Worm (Caenorhabditis elegans) whole organism, L4 larva: Measurements from ENCODE around the gene K10F12.7.

Experiments used
- D1046.2 ChIP-seq: fragments of 200-800 bp; sonication (Bioruptor generic); IDR thresholded peaks from 2 replicates; pipeline ENCODE4 v1.3.6; 2022; ENCODE audit warnings: missing genetic modification characterization, missing compliant biosample characterization
- F10B5.3 ChIP-seq: sonication (generic microtip); optimal IDR thresholded peaks from 2 replicates; lab custom pipeline; 2016; ENCODE audit warnings: mild to moderate bottlenecking, missing genetic modification characterization, missing compliant biosample characterization
- F37D6.2 ChIP-seq: sonication (generic microtip); optimal IDR thresholded peaks from 2 replicates; lab custom pipeline; 2016; ENCODE audit warnings: mild to moderate bottlenecking, missing genetic modification characterization, missing compliant biosample characterization
- T20F7.1 ChIP-seq: fragments of 200-800 bp; sonication (Bioruptor generic); optimal IDR thresholded peaks from 2 replicates; lab custom pipeline; 2018; ENCODE audit warnings: mild to moderate bottlenecking, missing genetic modification characterization, missing compliant biosample characterization
- T26A8.4 ChIP-seq: fragments of 200-800 bp; sonication (Bioruptor generic); IDR thresholded peaks from 2 replicates; pipeline ENCODE4 v1.3.6; 2022; ENCODE audit warnings: missing genetic modification characterization, missing compliant biosample characterization
- Y5F2A.4 ChIP-seq: fragments of 200-800 bp; sonication (Bioruptor generic); optimal IDR thresholded peaks from 2 replicates; lab custom pipeline; 2018; ENCODE audit warnings: mild to moderate bottlenecking, missing genetic modification characterization, missing compliant biosample characterization
- Y75B8A.6 ChIP-seq: fragments of 200-800 bp; sonication (Bioruptor generic); IDR thresholded peaks from 2 replicates; pipeline ENCODE4 v1.3.6; 2022; ENCODE audit warnings: missing genetic modification reagents, missing genetic modification characterization, missing compliant biosample characterization
- ZK337.2 ChIP-seq: fragments of 200-800 bp; sonication (Bioruptor generic); IDR thresholded peaks from 2 replicates; pipeline ENCODE4 v1.3.6; 2022; ENCODE audit warnings: missing genetic modification reagents, missing genetic modification characterization, missing compliant biosample characterization
- ZK546.5 ChIP-seq, 2 experiments: sonication (generic microtip); optimal IDR thresholded peaks; 2 replicates each; lab custom pipeline; 2017; ENCODE audit warnings: missing biosample characterization in 2 of 2, missing genetic modification characterization in 2 of 2
- attf-4 ChIP-seq: sonication (generic microtip); optimal IDR thresholded peaks from 3 replicates; lab custom pipeline; 2017; ENCODE audit warnings: missing biosample characterization, missing genetic modification characterization
- ceh-20 ChIP-seq: fragments of 200-800 bp; sonication (Bioruptor generic); IDR thresholded peaks from 2 replicates; pipeline ENCODE4 v1.3.6; 2022; ENCODE audit warnings: missing genetic modification reagents, missing genetic modification characterization, missing compliant biosample characterization
- ceh-32 ChIP-seq: sonication (generic microtip); optimal IDR thresholded peaks from 2 replicates; lab custom pipeline; 2016; ENCODE audit warnings: mild to moderate bottlenecking, missing genetic modification characterization, missing compliant biosample characterization; ENCODE audit not compliant: poor library complexity
- ceh-44 ChIP-seq: fragments of 200-800 bp; sonication (Bioruptor generic); IDR thresholded peaks from 2 replicates; pipeline ENCODE4 v1.3.6; 2022; ENCODE audit warnings: missing genetic modification reagents, missing genetic modification characterization, missing compliant biosample characterization
- ceh-62 ChIP-seq: sonication (generic microtip); optimal IDR thresholded peaks from 2 replicates; lab custom pipeline; 2017; ENCODE audit warnings: missing biosample characterization, missing genetic modification characterization
- daf-12 ChIP-seq: fragments of 150-350 bp; optimal IDR thresholded peaks from 2 replicates; lab custom pipeline; 2014; ENCODE audit warnings: missing biosample characterization, missing genetic modification reagents, missing genetic modification characterization
- dmd-6 ChIP-seq: fragments of 200-800 bp; sonication (Bioruptor generic); IDR thresholded peaks from 2 replicates; pipeline ENCODE4 v1.3.6; 2022; ENCODE audit warnings: missing genetic modification reagents, missing genetic modification characterization, missing compliant biosample characterization
- dmd-8 ChIP-seq: fragments of 200-800 bp; sonication (Bioruptor generic); IDR thresholded peaks from 2 replicates; pipeline ENCODE4 v1.3.6; 2022; ENCODE audit warnings: missing genetic modification characterization, missing compliant biosample characterization
- dmd-9 ChIP-seq: fragments of 200-800 bp; sonication (Bioruptor generic); IDR thresholded peaks from 2 replicates; pipeline ENCODE4 v1.3.6; 2022; ENCODE audit warnings: missing genetic modification reagents, missing genetic modification characterization, missing compliant biosample characterization
- dpl-1 ChIP-seq: fragments of 150-350 bp; optimal IDR thresholded peaks from 2 replicates; lab custom pipeline; 2014; ENCODE audit warnings: missing biosample characterization, missing genetic modification reagents, missing genetic modification characterization
- egl-27 ChIP-seq: sonication (generic microtip); optimal IDR thresholded peaks from 3 replicates; lab custom pipeline; 2017; ENCODE audit warnings: missing biosample characterization, missing genetic modification reagents, missing genetic modification characterization
- fkh-10 ChIP-seq: fragments of 150-350 bp; optimal IDR thresholded peaks from 2 replicates; lab custom pipeline; 2014; ENCODE audit warnings: missing biosample characterization, missing genetic modification reagents, missing genetic modification characterization
- fos-1 ChIP-seq: fragments of 150-350 bp; optimal IDR thresholded peaks from 2 replicates; lab custom pipeline; 2014; ENCODE audit warnings: missing biosample characterization, missing genetic modification characterization
- gei-8 ChIP-seq: fragments of 200-800 bp; sonication (Bioruptor generic); optimal IDR thresholded peaks from 2 replicates; lab custom pipeline; 2018; ENCODE audit warnings: mild to moderate bottlenecking, missing genetic modification characterization, missing compliant biosample characterization
- lin-13 ChIP-seq: fragments of 150-350 bp; optimal IDR thresholded peaks from 2 replicates; lab custom pipeline; 2014; ENCODE audit warnings: missing biosample characterization, missing genetic modification reagents, missing genetic modification characterization
- lin-15B ChIP-seq: fragments of 150-350 bp; sonication (generic microtip); optimal IDR thresholded peaks from 3 replicates; lab custom pipeline; 2014; ENCODE audit warnings: missing biosample characterization, missing genetic modification characterization
- lin-38 ChIP-seq: fragments of 200-800 bp; sonication (Bioruptor generic); IDR thresholded peaks from 2 replicates; pipeline ENCODE4 v1.3.6; 2022; ENCODE audit warnings: missing genetic modification reagents, missing genetic modification characterization, missing compliant biosample characterization
- lir-3 ChIP-seq: sonication (generic microtip); optimal IDR thresholded peaks from 2 replicates; lab custom pipeline; 2016; ENCODE audit warnings: mild to moderate bottlenecking, missing genetic modification characterization, missing compliant biosample characterization
- madf-5 ChIP-seq, 2 experiments: fragments of 200-800 bp; sonication (Bioruptor generic); IDR thresholded peaks; 2 replicates each; pipeline ENCODE4 v1.3.6; 2022; ENCODE audit warnings: missing compliant biosample characterization in 2 of 2, missing genetic modification characterization in 2 of 2
- mdl-1 ChIP-seq, 2 experiments: fragments of 150-350 bp in 1 of 2; sonication (generic microtip) in 1 of 2; optimal IDR thresholded peaks; 2 replicates each; lab custom pipeline; 2014 to 2017; ENCODE audit warnings: missing biosample characterization in 2 of 2, missing genetic modification characterization in 2 of 2
- mdt-29 ChIP-seq: fragments of 200-800 bp; sonication (Bioruptor generic); IDR thresholded peaks from 2 replicates; pipeline ENCODE4 v1.3.6; 2022; ENCODE audit warnings: missing genetic modification reagents, missing genetic modification characterization, missing compliant biosample characterization
- mep-1 ChIP-seq: fragments of 150-350 bp; sonication (generic microtip); optimal IDR thresholded peaks from 3 replicates; lab custom pipeline; 2014; ENCODE audit warnings: missing biosample characterization, missing genetic modification characterization
- mxl-2 ChIP-seq: fragments of 200-800 bp; sonication (Bioruptor generic); conservative IDR thresholded peaks from 2 replicates; pipeline ENCODE4 v1.3.6; 2022; ENCODE audit warnings: missing genetic modification reagents, missing genetic modification characterization, missing compliant biosample characterization
- mxl-3 ChIP-seq: fragments of 200-800 bp; sonication (Bioruptor generic); optimal IDR thresholded peaks from 2 replicates; lab custom pipeline; 2018; ENCODE audit warnings: mild to moderate bottlenecking, missing genetic modification characterization, missing compliant biosample characterization
- nhr-10 ChIP-seq: fragments of 150-350 bp; optimal IDR thresholded peaks from 2 replicates; lab custom pipeline; 2014; ENCODE audit warnings: missing biosample characterization, missing genetic modification characterization
- nhr-102 ChIP-seq: sonication (generic microtip); optimal IDR thresholded peaks from 2 replicates; lab custom pipeline; 2016; ENCODE audit warnings: mild to moderate bottlenecking, missing genetic modification characterization, moderate library complexity, missing compliant biosample characterization
- nhr-111 ChIP-seq: fragments of 200-800 bp; sonication (Bioruptor generic); optimal IDR thresholded peaks from 2 replicates; lab custom pipeline; 2018; ENCODE audit warnings: mild to moderate bottlenecking, missing genetic modification characterization, missing compliant biosample characterization
- nhr-41 ChIP-seq: fragments of 200-800 bp; sonication (Bioruptor generic); IDR thresholded peaks from 2 replicates; pipeline ENCODE4 v1.3.6; 2022; ENCODE audit warnings: missing genetic modification reagents, missing genetic modification characterization, missing compliant biosample characterization
- nhr-6 ChIP-seq: fragments of 150-350 bp; optimal IDR thresholded peaks from 2 replicates; lab custom pipeline; 2014; ENCODE audit warnings: missing biosample characterization, missing genetic modification characterization
- rbr-2 ChIP-seq: sonication (generic microtip); optimal IDR thresholded peaks from 2 replicates; lab custom pipeline; 2016; ENCODE audit warnings: missing genotype, missing genetic modification characterization, missing compliant biosample characterization
- saeg-2 ChIP-seq: fragments of 200-800 bp; sonication (Bioruptor generic); IDR thresholded peaks from 2 replicates; pipeline ENCODE4 v1.3.6; 2022; ENCODE audit warnings: missing genetic modification reagents, missing genetic modification characterization, missing compliant biosample characterization
- sdz-12 ChIP-seq: fragments of 200-800 bp; sonication (Bioruptor generic); optimal IDR thresholded peaks from 2 replicates; lab custom pipeline; 2018; ENCODE audit warnings: mild to moderate bottlenecking, missing genetic modification characterization, missing compliant biosample characterization
- snpc-1.2 ChIP-seq: fragments of 200-800 bp; sonication (Bioruptor generic); IDR thresholded peaks from 2 replicates; pipeline ENCODE4 v1.3.6; 2022; ENCODE audit warnings: missing genetic modification reagents, missing genetic modification characterization, missing compliant biosample characterization
- spr-1 ChIP-seq: sonication (generic microtip); optimal IDR thresholded peaks from 2 replicates; lab custom pipeline; 2016; ENCODE audit warnings: mild to moderate bottlenecking, missing genetic modification characterization, missing compliant biosample characterization
- spr-3 ChIP-seq: fragments of 200-800 bp; sonication (Bioruptor generic); optimal IDR thresholded peaks from 2 replicates; lab custom pipeline; 2018; ENCODE audit warnings: mild to moderate bottlenecking, missing genetic modification characterization, missing compliant biosample characterization
- unc-39 ChIP-seq: sonication (generic microtip); optimal IDR thresholded peaks from 2 replicates; lab custom pipeline; 2017; ENCODE audit warnings: missing biosample characterization, missing genetic modification characterization
- zag-1 ChIP-seq: fragments of 150-350 bp; optimal IDR thresholded peaks from 2 replicates; lab custom pipeline; 2014; ENCODE audit warnings: missing biosample characterization, missing genetic modification characterization
- zfp-3 ChIP-seq: fragments of 200-800 bp; sonication (Bioruptor generic); conservative IDR thresholded peaks from 2 replicates; pipeline ENCODE4 v1.3.6; 2022; ENCODE audit warnings: missing genetic modification reagents, missing genetic modification characterization, missing compliant biosample characterization
- zip-11 ChIP-seq: fragments of 200-800 bp; sonication (Bioruptor generic); IDR thresholded peaks from 2 replicates; pipeline ENCODE4 v1.3.6; 2022; ENCODE audit warnings: missing genetic modification characterization, missing compliant biosample characterization
- ztf-11 ChIP-seq: fragments of 150-350 bp; optimal IDR thresholded peaks from 2 replicates; lab custom pipeline; 2014; ENCODE audit warnings: missing biosample characterization, missing genetic modification characterization
- ztf-7 ChIP-seq: fragments of 150-350 bp; optimal IDR thresholded peaks from 2 replicates; lab custom pipeline; 2014; ENCODE audit warnings: missing biosample characterization, missing genetic modification characterization

Gene K10F12.7

DNA sequence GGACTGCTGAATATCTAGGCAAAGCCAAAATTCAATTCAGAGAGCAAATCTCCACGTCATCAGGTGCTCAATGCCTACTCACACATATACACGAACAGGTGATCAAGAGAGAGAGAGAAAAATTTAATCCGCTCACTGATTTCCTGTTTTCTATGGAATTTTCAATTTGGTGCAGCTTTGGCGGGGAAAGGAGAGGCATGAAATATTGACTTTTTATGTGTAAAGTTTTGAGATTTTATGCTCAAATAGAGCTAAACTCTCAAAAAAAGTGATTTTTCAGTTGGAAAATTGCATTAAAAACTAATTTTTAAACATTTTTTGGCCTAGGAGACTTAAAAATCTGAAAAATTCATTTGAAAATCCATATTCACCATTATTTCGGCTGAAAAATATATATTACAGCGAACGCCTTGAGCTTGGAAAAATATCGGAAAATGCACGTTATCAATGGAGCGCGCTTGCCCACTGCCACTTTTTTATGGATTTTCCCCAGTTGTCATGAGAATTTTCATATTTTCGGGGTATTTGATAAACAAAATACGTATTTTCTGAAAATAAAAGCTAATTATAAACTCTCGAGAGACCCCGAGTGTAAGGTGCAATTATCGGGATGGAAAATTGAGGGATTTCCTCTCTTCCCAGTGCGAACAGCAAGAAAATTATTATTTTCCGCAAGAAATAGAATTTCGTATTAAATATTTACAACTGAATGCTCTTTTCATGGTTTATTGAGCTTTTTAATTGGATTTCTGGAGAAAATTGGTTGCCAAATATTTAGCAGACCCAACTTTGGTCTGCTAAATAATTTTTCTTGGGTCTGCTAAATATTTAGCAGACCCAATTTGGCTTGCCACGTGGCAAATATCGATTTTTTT is 38.8 kb downstream of the K10F12.7 start (continued):
- TF ChIP-seq lin-13 (GFP tag; lab: Kevin White, UChicago): no peak
- TF ChIP-seq nhr-102 (tag; lab: Kevin White, UChicago): peak; percentile 74
- TF ChIP-seq nhr-111 (GFP tag; lab: Kevin White, UChicago): no peak
- no peak for TF ChIP-seq snpc-1.2 (GFP tag; lab: Robert Waterston, UW)
- TF ChIP-seq saeg-2 (GFP tag; lab: Robert Waterston, UW): 0 out of 2 replicates have a peak, but pooled peaks have one; percentile 6
- TF ChIP-seq F10B5.3 (tag; lab: Kevin White, UChicago): no peak
- no peak for TF ChIP-seq attf-4
- no peak for TF ChIP-seq ceh-62 (tag; lab: Kevin White, UChicago)
- peak; percentile 45 for TF ChIP-seq rbr-2 (tag; lab: Kevin White, UChicago)
- TF ChIP-seq unc-39: no peak
- no peak for TF ChIP-seq ceh-44 (GFP tag; lab: Robert Waterston, UW)
- TF ChIP-seq daf-12 (tag; lab: Kevin White, UChicago): no peak
- no peak for TF ChIP-seq D1046.2
- TF ChIP-seq zip-11: no peak
- TF ChIP-seq fos-1: no peak
- no peak for TF ChIP-seq lir-3 (tag; lab: Kevin White, UChicago)
- no peak for TF ChIP-seq fkh-10 (GFP tag; lab: Kevin White, UChicago)
- TF ChIP-seq egl-27 (tag; lab: Kevin White, UChicago): no peak
- TF ChIP-seq ceh-32 (tag; lab: Kevin White, UChicago): no peak
- no peak for TF ChIP-seq Y75B8A.6 (GFP tag; lab: Robert Waterston, UW)
- TF ChIP-seq mdt-29 (GFP tag; lab: Robert Waterston, UW): no peak
- no peak for TF ChIP-seq dmd-9 (GFP tag; lab: Robert Waterston, UW)
- no peak for TF ChIP-seq nhr-10 (tag; lab: Kevin White, UChicago)
- no peak for TF ChIP-seq mdl-1 (tag; optimal IDR thresholded peaks at IDR 0.05; lab: Kevin White, UChicago)
- TF ChIP-seq T26A8.4: peak; percentile 53
- no peak for TF ChIP-seq ztf-7 (tag; lab: Kevin White, UChicago)
- no peak for TF ChIP-seq nhr-41 (GFP tag; lab: Robert Waterston, UW)
- no peak for TF ChIP-seq ZK546.5 (tag; optimal IDR thresholded peaks at IDR 0.05; lab: Kevin White, UChicago)
- TF ChIP-seq ZK337.2 (GFP tag; lab: Robert Waterston, UW): no peak
- TF ChIP-seq gei-8 (GFP tag; lab: Kevin White, UChicago): no peak
- TF ChIP-seq lin-38: peak; percentile 82
- TF ChIP-seq dmd-6 (GFP tag; lab: Robert Waterston, UW): no peak
- TF ChIP-seq ceh-20 (GFP tag; lab: Robert Waterston, UW): no peak
- no peak for TF ChIP-seq Y5F2A.4
- no peak for TF ChIP-seq dmd-8 (GFP tag; lab: Robert Waterston, UW)
- TF ChIP-seq spr-1 (tag; lab: Kevin White, UChicago): peak; percentile 7
- TF ChIP-seq zfp-3 (GFP tag; lab: Robert Waterston, UW): no peak
- no peak for TF ChIP-seq zag-1
- no peak for TF ChIP-seq lin-15B (tag; lab: Kevin White, UChicago)
- no peak for TF ChIP-seq mep-1 (tag; lab: Kevin White, UChicago)
- peak; percentile 5 for TF ChIP-seq nhr-6 (tag; lab: Kevin White, UChicago)
- TF ChIP-seq sdz-12: no peak
- TF ChIP-seq F37D6.2 (tag; lab: Kevin White, UChicago): peak; percentile 12
- no peak for TF ChIP-seq mxl-2 (GFP tag; lab: Robert Waterston, UW)
- TF ChIP-seq mxl-3 (GFP tag; lab: Kevin White, UChicago): no peak
- no peak for TF ChIP-seq dpl-1 (GFP tag; lab: Kevin White, UChicago)
- TF ChIP-seq spr-3 (GFP tag; lab: Kevin White, UChicago): no peak
- TF ChIP-seq madf-5 (GFP tag; IDR thresholded peaks at IDR 0.05; lab: Robert Waterston, UW): no peak
- TF ChIP-seq T20F7.1 (GFP tag; lab: Kevin White, UChicago): no peak
- TF ChIP-seq ztf-11 (tag; lab: Kevin White, UChicago): no peak
